Worm (Caenorhabditis elegans) whole organism, mixed stage, embryonic: ENCODE data around the gene Y43F8C.23.

ENCODE experiments used
- nhr-237 ChIP-seq: fragments of 150-350 bp; optimal IDR thresholded peaks from 2 replicates; lab custom pipeline; 2014; ENCODE audit warnings: missing biosample characterization, missing genetic modification characterization
- pha-4 ChIP-seq: fragments of 150-350 bp; optimal IDR thresholded peaks from 2 replicates; lab custom pipeline; 2018; ENCODE audit warnings: missing biosample characterization, missing genetic modification reagents, missing genetic modification characterization
- unc-62 ChIP-seq: fragments of 150-350 bp; optimal IDR thresholded peaks from 2 replicates; lab custom pipeline; 2014; ENCODE audit warnings: missing biosample characterization, missing genetic modification reagents, missing genetic modification characterization

- TF ChIP-seq nhr-237 (tag; lab: Kevin White, UChicago) (no peak), pha-4 (no peak), unc-62 (GFP tag; lab: Kevin White, UChicago) (no peak)
Observed at ce11 chrV:19671816-19672215, 39.7 kb downstream of the Y43F8C.23 start.
